Fruit fly (Drosophila melanogaster) whole organism, prepupa: ENCODE results near the gene Acsf2.

Experiments
- Blimp-1 ChIP-seq: fragments of 200-800 bp; sonication (Bioruptor generic); optimal IDR thresholded peaks from 3 replicates; lab custom pipeline; 2017; ENCODE audit warnings: missing biosample characterization, missing genetic modification characterization, mild to moderate bottlenecking, moderate library complexity, missing genetic modification reagents
- CG10631 ChIP-seq: fragments of 200-800 bp; sonication (Bioruptor generic); optimal IDR thresholded peaks from 2 replicates; lab custom pipeline; 2016; ENCODE audit warnings: missing biosample characterization, missing genetic modification characterization
- CG10669 ChIP-seq: fragments of 200-800 bp; sonication (Bioruptor generic); optimal IDR thresholded peaks from 3 replicates; lab custom pipeline; 2018; ENCODE audit warnings: missing biosample characterization, mild to moderate bottlenecking, missing genetic modification characterization, moderate library complexity
- CG11294 ChIP-seq: fragments of 200-800 bp; sonication (Bioruptor generic); IDR thresholded peaks from 2 replicates; pipeline ENCODE4 v1.3.6; 2022; ENCODE audit warnings: missing biosample characterization, missing genetic modification characterization
- CG11762 ChIP-seq: fragments of 200-800 bp; sonication (Bioruptor generic); optimal IDR thresholded peaks from 3 replicates; lab custom pipeline; 2016; ENCODE audit warnings: missing biosample characterization, missing genetic modification characterization; ENCODE audit not compliant: insufficient read depth
- CG15336 ChIP-seq: fragments of 200-800 bp; sonication (Bioruptor generic); IDR thresholded peaks from 2 replicates; pipeline ENCODE4 v1.3.6; 2022; ENCODE audit warnings: missing biosample characterization, missing genetic modification characterization
- CG1621 ChIP-seq: fragments of 200-800 bp; sonication (Bioruptor generic); optimal IDR thresholded peaks from 3 replicates; lab custom pipeline; 2018; ENCODE audit warnings: missing biosample characterization, mild to moderate bottlenecking, missing genetic modification characterization
- CG3032 ChIP-seq: fragments of 200-800 bp; optimal IDR thresholded peaks from 2 replicates; lab custom pipeline; 2019; ENCODE audit warnings: missing biosample characterization, mild to moderate bottlenecking, missing genetic modification characterization, moderate library complexity
- CG31627 ChIP-seq: fragments of 200-800 bp; sonication (Bioruptor generic); optimal IDR thresholded peaks from 3 replicates; lab custom pipeline; 2016; ENCODE audit warnings: missing biosample characterization, missing genetic modification characterization
- CG32006 ChIP-seq: fragments of 200-800 bp; sonication (Bioruptor generic); optimal IDR thresholded peaks from 3 replicates; lab custom pipeline; 2017; ENCODE audit warnings: missing biosample characterization, mild to moderate bottlenecking, missing genetic modification characterization
- CG4318 ChIP-seq: fragments of 200-800 bp; sonication (Bioruptor generic); optimal IDR thresholded peaks from 3 replicates; lab custom pipeline; 2017; ENCODE audit warnings: missing biosample characterization, mild to moderate bottlenecking, missing genetic modification characterization
- CG6163 ChIP-seq: fragments of 200-800 bp; sonication (Bioruptor generic); IDR thresholded peaks from 3 replicates; pipeline ENCODE4 v1.3.6; 2022; ENCODE audit warnings: missing biosample characterization, missing genetic modification characterization
- CG6276 ChIP-seq: fragments of 200-800 bp; sonication (Bioruptor generic); optimal IDR thresholded peaks from 2 replicates; lab custom pipeline; 2017; ENCODE audit warnings: missing biosample characterization, mild to moderate bottlenecking, missing genetic modification characterization
- CG6792 ChIP-seq: fragments of 200-800 bp; sonication (Bioruptor generic); optimal IDR thresholded peaks from 3 replicates; lab custom pipeline; 2016; ENCODE audit warnings: missing biosample characterization, missing genetic modification characterization
- CG6808 ChIP-seq: fragments of 200-800 bp; sonication (Bioruptor generic); optimal IDR thresholded peaks from 3 replicates; lab custom pipeline; 2017; ENCODE audit warnings: missing biosample characterization, missing genetic modification characterization, mild to moderate bottlenecking, moderate library complexity, missing genetic modification reagents
- CG6854 ChIP-seq: fragments of 200-800 bp; sonication (Bioruptor generic); optimal IDR thresholded peaks from 2 replicates; lab custom pipeline; 2017; ENCODE audit warnings: missing biosample characterization, mild to moderate bottlenecking, missing genetic modification characterization
- CG8119 ChIP-seq: fragments of 200-800 bp; sonication (Bioruptor generic); IDR thresholded peaks from 3 replicates; pipeline ENCODE4 v1.3.6; 2022; ENCODE audit warnings: missing biosample characterization, missing genetic modification characterization
- CG8319 ChIP-seq: fragments of 200-800 bp; sonication (Bioruptor generic); optimal IDR thresholded peaks from 3 replicates; lab custom pipeline; 2016; ENCODE audit warnings: missing biosample characterization, missing genetic modification characterization
- CG8632 ChIP-seq: fragments of 200-800 bp; sonication (Bioruptor generic); optimal IDR thresholded peaks from 3 replicates; lab custom pipeline; 2016; ENCODE audit warnings: missing biosample characterization, missing genetic modification characterization
- CG9139 ChIP-seq: fragments of 200-800 bp; sonication (Bioruptor generic); optimal IDR thresholded peaks from 3 replicates; lab custom pipeline; 2017; ENCODE audit warnings: missing biosample characterization, mild to moderate bottlenecking, missing genetic modification characterization
- Eip75B ChIP-seq: fragments of 200-800 bp; sonication (Bioruptor generic); optimal IDR thresholded peaks from 3 replicates; lab custom pipeline; 2016; ENCODE audit warnings: missing biosample characterization, missing genetic modification characterization
- Eip78C ChIP-seq: fragments of 200-800 bp; sonication (Bioruptor generic); peaks from one replicate; lab custom pipeline; 2016; ENCODE audit warnings: missing biosample characterization, missing genetic modification characterization
- Ets21C ChIP-seq: fragments of 200-800 bp; sonication (Bioruptor generic); optimal IDR thresholded peaks from 3 replicates; lab custom pipeline; 2016; ENCODE audit warnings: missing biosample characterization, missing genetic modification characterization
- Ets96B ChIP-seq: fragments of 200-800 bp; optimal IDR thresholded peaks from 2 replicates; lab custom pipeline; 2019; ENCODE audit warnings: missing biosample characterization, mild to moderate bottlenecking, missing genetic modification characterization, moderate library complexity
- Hr38 ChIP-seq: sonication (Bioruptor generic); optimal IDR thresholded peaks from 2 replicates; lab custom pipeline; 2016; ENCODE audit warnings: missing biosample characterization, missing genetic modification characterization
- Hr39 ChIP-seq: fragments of 200-800 bp; sonication (Bioruptor generic); optimal IDR thresholded peaks from 2 replicates; lab custom pipeline; 2016; ENCODE audit warnings: missing biosample characterization, missing genetic modification characterization
- Hr4 ChIP-seq: fragments of 200-800 bp; sonication (Bioruptor generic); optimal IDR thresholded peaks from 3 replicates; lab custom pipeline; 2016; ENCODE audit warnings: missing biosample characterization, missing genetic modification characterization
- Lpt ChIP-seq: fragments of 200-800 bp; sonication (Bioruptor generic); optimal IDR thresholded peaks from 3 replicates; lab custom pipeline; 2016; ENCODE audit warnings: missing biosample characterization, missing genetic modification characterization
- Met ChIP-seq: fragments of 200-800 bp; sonication (Bioruptor generic); optimal IDR thresholded peaks from 3 replicates; lab custom pipeline; 2016; ENCODE audit warnings: missing biosample characterization, missing genetic modification characterization
- OdsH ChIP-seq: fragments of 200-800 bp; sonication (Bioruptor generic); optimal IDR thresholded peaks from 3 replicates; lab custom pipeline; 2016; ENCODE audit warnings: missing biosample characterization, missing genetic modification characterization
- Sox102F ChIP-seq: fragments of 200-800 bp; sonication (Bioruptor generic); optimal IDR thresholded peaks from 2 replicates; lab custom pipeline; 2016; ENCODE audit warnings: missing biosample characterization, mild to moderate bottlenecking, missing genetic modification characterization
- Sox14 ChIP-seq: fragments of 200-800 bp; sonication (Bioruptor generic); optimal IDR thresholded peaks from 3 replicates; lab custom pipeline; 2016; ENCODE audit warnings: missing biosample characterization, missing genetic modification characterization
- achi ChIP-seq: fragments of 200-800 bp; sonication (Bioruptor generic); optimal IDR thresholded peaks from 3 replicates; lab custom pipeline; 2016; ENCODE audit warnings: missing biosample characterization, missing genetic modification characterization
- acj6 ChIP-seq: fragments of 200-800 bp; sonication (Bioruptor generic); optimal IDR thresholded peaks from 3 replicates; lab custom pipeline; 2016; ENCODE audit warnings: missing biosample characterization, missing genetic modification characterization
- cyc ChIP-seq: fragments of 200-800 bp; sonication (Bioruptor generic); optimal IDR thresholded peaks from 3 replicates; lab custom pipeline; 2016; ENCODE audit warnings: missing biosample characterization, missing genetic modification characterization
- dac ChIP-seq: fragments of 200-800 bp; sonication (Bioruptor generic); optimal IDR thresholded peaks from 2 replicates; lab custom pipeline; 2017; ENCODE audit warnings: missing biosample characterization, mild to moderate bottlenecking, missing genetic modification characterization
- dsx ChIP-seq: fragments of 200-800 bp; optimal IDR thresholded peaks from 3 replicates; lab custom pipeline; 2019; ENCODE audit warnings: missing biosample characterization, mild to moderate bottlenecking, missing genetic modification characterization, moderate library complexity; ENCODE audit not compliant: poor library complexity, severe bottlenecking
- eg ChIP-seq: fragments of 200-800 bp; sonication (Bioruptor generic); IDR thresholded peaks from 3 replicates; pipeline ENCODE4 v1.3.6; 2022; ENCODE audit warnings: missing biosample characterization, missing genetic modification characterization
- esn ChIP-seq: fragments of 200-800 bp; sonication (Bioruptor generic); optimal IDR thresholded peaks from 2 replicates; lab custom pipeline; 2016; ENCODE audit warnings: missing biosample characterization, mild to moderate bottlenecking, missing genetic modification characterization, moderate library complexity
- fd59A ChIP-seq: fragments of 200-800 bp; sonication (Bioruptor generic); optimal IDR thresholded peaks from 2 replicates; lab custom pipeline; 2017; ENCODE audit warnings: missing biosample characterization, mild to moderate bottlenecking, missing genetic modification characterization, missing genetic modification reagents
- fd85E ChIP-seq: fragments of 200-800 bp; sonication (Bioruptor generic); optimal IDR thresholded peaks from 3 replicates; lab custom pipeline; 2016; ENCODE audit warnings: missing biosample characterization, missing genetic modification characterization
- fkh ChIP-seq: fragments of 200-800 bp; sonication (Bioruptor generic); optimal IDR thresholded peaks from 3 replicates; lab custom pipeline; 2017; ENCODE audit warnings: missing biosample characterization, mild to moderate bottlenecking, missing genetic modification characterization, moderate library complexity
- net ChIP-seq: fragments of 200-800 bp; sonication (Bioruptor generic); optimal IDR thresholded peaks from 3 replicates; lab custom pipeline; 2016; ENCODE audit warnings: missing biosample characterization, missing genetic modification characterization
- pdm3 ChIP-seq: fragments of 200-800 bp; sonication (Bioruptor generic); optimal IDR thresholded peaks from 3 replicates; lab custom pipeline; 2016; ENCODE audit warnings: missing biosample characterization, missing genetic modification characterization
- salr ChIP-seq, 2 experiments: fragments of 200-800 bp; sonication (Bioruptor generic); optimal IDR thresholded peaks; 3 replicates each; lab custom pipeline; 2016 to 2018; ENCODE audit warnings: missing biosample characterization in 2 of 2, missing genetic modification characterization in 2 of 2, mild to moderate bottlenecking in 1 of 2
- spab ChIP-seq: fragments of 200-800 bp; sonication (Bioruptor generic); optimal IDR thresholded peaks from 2 replicates; lab custom pipeline; 2017; ENCODE audit warnings: missing biosample characterization, mild to moderate bottlenecking, missing genetic modification characterization, missing genetic modification reagents
- ss ChIP-seq, 2 experiments: fragments of 200-800 bp; sonication (Bioruptor generic); optimal IDR thresholded peaks; 2 replicates in 1 of 2; 3 replicates in 1 of 2; lab custom pipeline; 2017 to 2018; ENCODE audit warnings: mild to moderate bottlenecking in 2 of 2, missing biosample characterization in 2 of 2, missing genetic modification characterization in 2 of 2, moderate library complexity in 1 of 2
- topi ChIP-seq: fragments of 200-800 bp; sonication (Bioruptor generic); optimal IDR thresholded peaks from 3 replicates; lab custom pipeline; 2016; ENCODE audit warnings: missing biosample characterization, missing genetic modification characterization
- vri ChIP-seq: fragments of 200-800 bp; sonication (Bioruptor generic); optimal IDR thresholded peaks from 3 replicates; lab custom pipeline; 2016; ENCODE audit warnings: missing biosample characterization, mild to moderate bottlenecking, missing genetic modification characterization

The Acsf2 gene

DNA sequence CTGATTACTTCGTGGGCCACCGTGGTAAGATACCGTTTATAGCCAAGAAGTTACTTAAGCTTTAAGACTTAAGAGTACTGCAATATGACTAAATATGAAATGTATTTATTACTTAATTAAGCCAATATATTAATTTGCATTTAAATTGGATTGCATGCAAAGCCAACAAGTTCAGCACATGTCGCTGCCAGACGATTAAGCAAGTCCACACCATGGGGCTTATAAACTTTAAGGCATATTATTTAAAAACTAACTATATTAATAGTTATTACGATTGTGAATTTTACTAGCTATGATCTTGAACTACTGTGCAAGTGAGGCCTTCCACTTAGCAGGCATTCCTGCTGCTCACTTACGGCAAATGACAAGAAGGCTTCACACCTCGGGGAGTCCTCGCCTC lies 32.2 kb upstream of the Acsf2 start (continued):
- no peak for TF ChIP-seq CG31627
- TF ChIP-seq CG8119 (GFP tag; lab: Robert Waterston, UW), result no peak
- no peak for TF ChIP-seq Blimp-1 (GFP tag; lab: Kevin White, UChicago)
- peak; percentile 11 for TF ChIP-seq Eip75B
- no peak for TF ChIP-seq dsx
- peak; percentile 48 for TF ChIP-seq CG6808 (GFP tag; lab: Kevin White, UChicago)

DNA sequence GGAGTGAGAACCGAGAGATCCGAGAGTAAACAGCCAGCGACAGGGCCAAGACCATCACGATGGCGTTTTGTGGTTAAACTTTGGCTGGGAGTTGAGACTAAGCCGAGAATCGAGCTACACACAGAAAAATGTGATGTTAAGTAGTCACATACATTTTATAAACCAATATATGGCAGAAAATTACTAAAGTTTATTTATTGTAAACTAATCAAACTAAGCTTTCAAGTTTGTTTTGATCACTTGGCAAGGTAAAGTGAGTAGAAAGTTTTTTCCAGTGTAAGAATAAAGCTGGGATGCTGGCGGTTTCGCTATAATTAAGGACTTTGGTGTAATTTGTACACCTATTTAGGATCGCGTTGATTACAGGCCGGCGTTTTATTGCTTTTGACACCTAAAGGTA lies 30.5 kb upstream of the Acsf2 start:
- peak; percentile 38 for TF ChIP-seq acj6 (GFP tag; lab: Kevin White, UChicago)
- TF ChIP-seq CG32006 (GFP tag; lab: Kevin White, UChicago), result peak; percentile 6
- no peak for TF ChIP-seq fkh
- TF ChIP-seq CG4318 (GFP tag; lab: Kevin White, UChicago), result no peak
- TF ChIP-seq CG11294 (GFP tag; lab: Robert Waterston, UW), result no peak
- no peak for TF ChIP-seq Hr39 (GFP tag; lab: Kevin White, UChicago)
- no peak for TF ChIP-seq CG6854 (GFP tag; lab: Kevin White, UChicago)
- TF ChIP-seq CG6792 (GFP tag; lab: Kevin White, UChicago), result peak; percentile 44
- TF ChIP-seq Lpt (GFP tag; lab: Kevin White, UChicago), result no peak
- peak; percentile 40 for TF ChIP-seq OdsH (GFP tag; lab: Kevin White, UChicago)
- peak; percentile 79 for TF ChIP-seq spab
- TF ChIP-seq CG6163 (GFP tag; lab: Robert Waterston, UW), result peak; percentile 74
- TF ChIP-seq ss (GFP tag; optimal IDR thresholded peaks at IDR 0.05; lab: Kevin White, UChicago), result peak; percentile 68 to 78
- TF ChIP-seq CG11762 (GFP tag; lab: Kevin White, UChicago), result peak; percentile 30
- no peak for TF ChIP-seq Hr4
- TF ChIP-seq CG31627, result peak; percentile 11
- no peak for TF ChIP-seq fd85E (GFP tag; lab: Kevin White, UChicago)
- peak; percentile 28 for TF ChIP-seq CG8632 (GFP tag; lab: Kevin White, UChicago)
- peak; percentile 63 for TF ChIP-seq CG10631 (GFP tag; lab: Kevin White, UChicago)
- peak; percentile 15 for TF ChIP-seq Sox102F (GFP tag; lab: Kevin White, UChicago)
- peak; percentile 5 for TF ChIP-seq net
- no peak for TF ChIP-seq CG8119 (GFP tag; lab: Robert Waterston, UW)
- peak; percentile 55 for TF ChIP-seq pdm3 (GFP tag; lab: Kevin White, UChicago)
- peak; percentile 77 for TF ChIP-seq fd59A (GFP tag; lab: Kevin White, UChicago)
- TF ChIP-seq Ets96B, result peak; percentile 80
- TF ChIP-seq Ets21C, result no peak
- TF ChIP-seq esn (GFP tag; lab: Kevin White, UChicago), result peak; percentile 44
- TF ChIP-seq achi (GFP tag; lab: Kevin White, UChicago), result peak; percentile 48
- no peak for TF ChIP-seq dac (GFP tag; lab: Kevin White, UChicago)
- TF ChIP-seq topi (GFP tag; lab: Kevin White, UChicago), result peak; percentile 45
- peak; percentile 16 for TF ChIP-seq cyc (GFP tag; lab: Kevin White, UChicago)
- TF ChIP-seq salr (GFP tag; optimal IDR thresholded peaks at IDR 0.05; lab: Kevin White, UChicago), result peak in 1 of 2 experiments; percentile 55
- peak; percentile 18 for TF ChIP-seq CG8319 (GFP tag; lab: Kevin White, UChicago)
- no peak for TF ChIP-seq Blimp-1 (GFP tag; lab: Kevin White, UChicago)
- TF ChIP-seq CG15336 (GFP tag; lab: Robert Waterston, UW), result no peak
- no peak for TF ChIP-seq vri (GFP tag; lab: Kevin White, UChicago)
- TF ChIP-seq CG1621 (tag; lab: Kevin White, UChicago), result peak; percentile 75
- peak; percentile 75 for TF ChIP-seq CG10669 (GFP tag; lab: Kevin White, UChicago)
- TF ChIP-seq CG6808 (GFP tag; lab: Kevin White, UChicago), result peak; percentile 79
- no peak for TF ChIP-seq eg (GFP tag; lab: Robert Waterston, UW)
- no peak for TF ChIP-seq Hr38 (GFP tag; lab: Kevin White, UChicago)
- TF ChIP-seq CG3032 (tag; lab: Kevin White, UChicago), result peak; percentile 79
- no peak for TF ChIP-seq CG6276
- TF ChIP-seq CG9139 (GFP tag; lab: Kevin White, UChicago), result peak; percentile 53
- TF ChIP-seq Met (GFP tag; lab: Kevin White, UChicago), result peak; percentile 40
- peak; percentile 87 for TF ChIP-seq Eip78C
- peak; percentile 79 for TF ChIP-seq dsx
- TF ChIP-seq Sox14 (GFP tag; lab: Kevin White, UChicago), result peak; percentile 56
